Worm (Caenorhabditis elegans) whole organism, L4 larva: ENCODE data around the gene sssh-1.

Source experiments
- F37D6.2 ChIP-seq: sonication (generic microtip); optimal IDR thresholded peaks from 2 replicates; lab custom pipeline; 2016; ENCODE audit warnings: mild to moderate bottlenecking, missing genetic modification characterization, missing compliant biosample characterization
- T20F7.1 ChIP-seq: fragments of 200-800 bp; sonication (Bioruptor generic); optimal IDR thresholded peaks from 2 replicates; lab custom pipeline; 2018; ENCODE audit warnings: mild to moderate bottlenecking, missing genetic modification characterization, missing compliant biosample characterization
- T26A8.4 ChIP-seq: fragments of 200-800 bp; sonication (Bioruptor generic); IDR thresholded peaks from 2 replicates; pipeline ENCODE4 v1.3.6; 2022; ENCODE audit warnings: missing genetic modification characterization, missing compliant biosample characterization
- ZK337.2 ChIP-seq: fragments of 200-800 bp; sonication (Bioruptor generic); IDR thresholded peaks from 2 replicates; pipeline ENCODE4 v1.3.6; 2022; ENCODE audit warnings: missing genetic modification reagents, missing genetic modification characterization, missing compliant biosample characterization
- aha-1 ChIP-seq: fragments of 150-350 bp; peaks from one replicate; lab custom pipeline; 2014; ENCODE audit warnings: missing biosample characterization, missing genetic modification characterization
- ceh-20 ChIP-seq: fragments of 200-800 bp; sonication (Bioruptor generic); IDR thresholded peaks from 2 replicates; pipeline ENCODE4 v1.3.6; 2022; ENCODE audit warnings: missing genetic modification reagents, missing genetic modification characterization, missing compliant biosample characterization
- ceh-28 ChIP-seq: fragments of 150-350 bp; optimal IDR thresholded peaks from 2 replicates; lab custom pipeline; 2014; ENCODE audit warnings: missing biosample characterization, missing genetic modification reagents, missing genetic modification characterization
- ctbp-1 ChIP-seq: fragments of 200-800 bp; sonication (Bioruptor generic); IDR thresholded peaks from 2 replicates; pipeline ENCODE4 v1.3.6; 2022; ENCODE audit warnings: missing genetic modification reagents, missing genetic modification characterization, missing compliant biosample characterization
- daf-16 ChIP-seq, 3 experiments: sonication (generic microtip); optimal IDR thresholded peaks; 2 replicates each; lab custom pipeline; 2016 to 2017; ENCODE audit warnings: missing genetic modification characterization in 3 of 3, missing genetic modification reagents in 3 of 3, mild to moderate bottlenecking in 2 of 3, missing compliant biosample characterization in 2 of 3, missing biosample characterization in 1 of 3, moderate library complexity in 1 of 3
- dmd-6 ChIP-seq: fragments of 200-800 bp; sonication (Bioruptor generic); IDR thresholded peaks from 2 replicates; pipeline ENCODE4 v1.3.6; 2022; ENCODE audit warnings: missing genetic modification reagents, missing genetic modification characterization, missing compliant biosample characterization
- dmd-9 ChIP-seq: fragments of 200-800 bp; sonication (Bioruptor generic); IDR thresholded peaks from 2 replicates; pipeline ENCODE4 v1.3.6; 2022; ENCODE audit warnings: missing genetic modification reagents, missing genetic modification characterization, missing compliant biosample characterization
- dpl-1 ChIP-seq: fragments of 150-350 bp; optimal IDR thresholded peaks from 2 replicates; lab custom pipeline; 2014; ENCODE audit warnings: missing biosample characterization, missing genetic modification reagents, missing genetic modification characterization
- egl-27 ChIP-seq: sonication (generic microtip); optimal IDR thresholded peaks from 3 replicates; lab custom pipeline; 2017; ENCODE audit warnings: missing biosample characterization, missing genetic modification reagents, missing genetic modification characterization
- fkh-10 ChIP-seq: fragments of 150-350 bp; optimal IDR thresholded peaks from 2 replicates; lab custom pipeline; 2014; ENCODE audit warnings: missing biosample characterization, missing genetic modification reagents, missing genetic modification characterization
- hif-1 ChIP-seq, 2 experiments: sonication (generic microtip); optimal IDR thresholded peaks; 2 replicates each; lab custom pipeline; 2016 to 2017; ENCODE audit warnings: missing compliant biosample characterization in 2 of 2, missing genetic modification characterization in 2 of 2, missing genetic modification reagents in 2 of 2, missing genotype in 2 of 2, mild to moderate bottlenecking in 1 of 2
- hlh-11 ChIP-seq: fragments of 200-800 bp; sonication (Bioruptor generic); optimal IDR thresholded peaks from 2 replicates; lab custom pipeline; 2018; ENCODE audit warnings: mild to moderate bottlenecking, missing genetic modification characterization, missing compliant biosample characterization
- hlh-30 ChIP-seq: sonication (generic microtip); optimal IDR thresholded peaks from 2 replicates; lab custom pipeline; 2017; ENCODE audit warnings: antibody characterized with exemption, mild to moderate bottlenecking, missing genetic modification characterization, missing compliant biosample characterization; ENCODE audit not compliant: insufficient read depth
- hmg-1.1 ChIP-seq: fragments of 200-800 bp; sonication (Bioruptor generic); IDR thresholded peaks from 2 replicates; pipeline ENCODE4 v1.3.6; 2022; ENCODE audit warnings: missing genetic modification reagents, missing genetic modification characterization, missing compliant biosample characterization
- jun-1 ChIP-seq: fragments of 150-350 bp; optimal IDR thresholded peaks from 2 replicates; lab custom pipeline; 2014; ENCODE audit warnings: missing biosample characterization, missing genetic modification reagents, missing genetic modification characterization
- lin-13 ChIP-seq: fragments of 150-350 bp; optimal IDR thresholded peaks from 2 replicates; lab custom pipeline; 2014; ENCODE audit warnings: missing biosample characterization, missing genetic modification reagents, missing genetic modification characterization
- lin-38 ChIP-seq: fragments of 200-800 bp; sonication (Bioruptor generic); IDR thresholded peaks from 2 replicates; pipeline ENCODE4 v1.3.6; 2022; ENCODE audit warnings: missing genetic modification reagents, missing genetic modification characterization, missing compliant biosample characterization
- mdl-1 ChIP-seq, 2 experiments: fragments of 150-350 bp in 1 of 2; sonication (generic microtip) in 1 of 2; optimal IDR thresholded peaks; 2 replicates each; lab custom pipeline; 2014 to 2017; ENCODE audit warnings: missing biosample characterization in 2 of 2, missing genetic modification characterization in 2 of 2
- mes-2 ChIP-seq: sonication (generic microtip); optimal IDR thresholded peaks from 2 replicates; lab custom pipeline; 2016; ENCODE audit warnings: missing genotype, mild to moderate bottlenecking, missing genetic modification characterization, missing compliant biosample characterization; ENCODE audit not compliant: poor library complexity, severe bottlenecking
- mxl-2 ChIP-seq: fragments of 200-800 bp; sonication (Bioruptor generic); conservative IDR thresholded peaks from 2 replicates; pipeline ENCODE4 v1.3.6; 2022; ENCODE audit warnings: missing genetic modification reagents, missing genetic modification characterization, missing compliant biosample characterization
- mxl-3 ChIP-seq: fragments of 200-800 bp; sonication (Bioruptor generic); optimal IDR thresholded peaks from 2 replicates; lab custom pipeline; 2018; ENCODE audit warnings: mild to moderate bottlenecking, missing genetic modification characterization, missing compliant biosample characterization
- nhr-102 ChIP-seq: sonication (generic microtip); optimal IDR thresholded peaks from 2 replicates; lab custom pipeline; 2016; ENCODE audit warnings: mild to moderate bottlenecking, missing genetic modification characterization, moderate library complexity, missing compliant biosample characterization
- nhr-11 ChIP-seq: fragments of 150-350 bp; optimal IDR thresholded peaks from 2 replicates; lab custom pipeline; 2014; ENCODE audit warnings: missing biosample characterization, missing genetic modification characterization
- nhr-111 ChIP-seq: fragments of 200-800 bp; sonication (Bioruptor generic); optimal IDR thresholded peaks from 2 replicates; lab custom pipeline; 2018; ENCODE audit warnings: mild to moderate bottlenecking, missing genetic modification characterization, missing compliant biosample characterization
- nhr-25 ChIP-seq: sonication (generic microtip); optimal IDR thresholded peaks from 2 replicates; lab custom pipeline; 2017; ENCODE audit warnings: missing genetic modification characterization, mild to moderate bottlenecking, missing compliant biosample characterization, antibody characterized with exemption, moderate library complexity, borderline replicate concordance; ENCODE audit not compliant: insufficient read depth
- nhr-41 ChIP-seq: fragments of 200-800 bp; sonication (Bioruptor generic); IDR thresholded peaks from 2 replicates; pipeline ENCODE4 v1.3.6; 2022; ENCODE audit warnings: missing genetic modification reagents, missing genetic modification characterization, missing compliant biosample characterization
- nhr-42 ChIP-seq: fragments of 200-800 bp; sonication (Bioruptor generic); IDR thresholded peaks from 2 replicates; pipeline ENCODE4 v1.3.6; 2022; ENCODE audit warnings: missing genetic modification characterization, missing compliant biosample characterization
- nhr-48 ChIP-seq: sonication (generic microtip); optimal IDR thresholded peaks from 2 replicates; lab custom pipeline; 2016; ENCODE audit warnings: mild to moderate bottlenecking, missing genetic modification characterization, missing compliant biosample characterization
- nhr-6 ChIP-seq: fragments of 150-350 bp; optimal IDR thresholded peaks from 2 replicates; lab custom pipeline; 2014; ENCODE audit warnings: missing biosample characterization, missing genetic modification characterization
- saeg-2 ChIP-seq: fragments of 200-800 bp; sonication (Bioruptor generic); IDR thresholded peaks from 2 replicates; pipeline ENCODE4 v1.3.6; 2022; ENCODE audit warnings: missing genetic modification reagents, missing genetic modification characterization, missing compliant biosample characterization
- snpc-4 ChIP-seq: fragments of 150-350 bp; optimal IDR thresholded peaks from 2 replicates; lab custom pipeline; 2014; ENCODE audit warnings: missing biosample characterization, missing genetic modification characterization
- spr-1 ChIP-seq: sonication (generic microtip); optimal IDR thresholded peaks from 2 replicates; lab custom pipeline; 2016; ENCODE audit warnings: mild to moderate bottlenecking, missing genetic modification characterization, missing compliant biosample characterization
- spr-3 ChIP-seq: fragments of 200-800 bp; sonication (Bioruptor generic); optimal IDR thresholded peaks from 2 replicates; lab custom pipeline; 2018; ENCODE audit warnings: mild to moderate bottlenecking, missing genetic modification characterization, missing compliant biosample characterization
- unc-130 ChIP-seq: sonication (generic microtip); optimal IDR thresholded peaks from 2 replicates; lab custom pipeline; 2016; ENCODE audit warnings: missing genetic modification reagents, missing genetic modification characterization, missing compliant biosample characterization
- unc-62 ChIP-seq, 3 experiments: fragments of 150-350 bp in 1 of 3; sonication (generic microtip); optimal IDR thresholded peaks in 2 of 3; peaks in 1 of 3; 1 replicate in 1 of 3; 2 replicates in 2 of 3; lab custom pipeline; 2014 to 2017; ENCODE audit warnings: missing biosample characterization in 3 of 3, missing genetic modification characterization in 3 of 3, missing genetic modification reagents in 3 of 3, missing genotype in 1 of 3
- ztf-7 ChIP-seq: fragments of 150-350 bp; optimal IDR thresholded peaks from 2 replicates; lab custom pipeline; 2014; ENCODE audit warnings: missing biosample characterization, missing genetic modification characterization

The sssh-1 gene

ce11 chrX:14853712-14854217 lies 22.0 kb upstream of the sssh-1 start, which contains the start of the genes C27C12.1 and C27C12.4 (continued):
- TF ChIP-seq ceh-20 (0 out of 2 replicates have a peak, but pooled peaks have one; percentile 45), hlh-30 (tag; lab: Kevin White, UChicago) (peak; percentile 86), mxl-3 (peak; percentile 90), ztf-7 (tag; lab: Kevin White, UChicago) (peak; percentile 57), daf-16 (GFP tag; optimal IDR thresholded peaks at IDR 0.05; lab: Kevin White, UChicago) (peak; percentile 8 to 61), daf-16 (tag; optimal IDR thresholded peaks at IDR 0.05; lab: Kevin White, UChicago) (peak; percentile 94), T26A8.4 (GFP tag; lab: Robert Waterston, UW) (peak; percentile 69), egl-27 (tag; lab: Kevin White, UChicago) (no peak), nhr-6 (tag; lab: Kevin White, UChicago) (peak; percentile 76), nhr-25 (tag; lab: Kevin White, UChicago) (peak; percentile 31), jun-1 (tag; lab: Kevin White, UChicago) (no peak), lin-38 (no peak; the same call in 1 of the 2 replicates), mes-2 (tag; lab: Kevin White, UChicago) (peak; percentile 94), ceh-28 (no peak), T20F7.1 (GFP tag; lab: Kevin White, UChicago) (peak; percentile 73), nhr-111 (GFP tag; lab: Kevin White, UChicago) (no peak), ctbp-1 (GFP tag; lab: Robert Waterston, UW) (peak; percentile 53; the same call in 1 of the 2 replicates), unc-130 (GFP tag; lab: Kevin White, UChicago) (peak; percentile 33), lin-13 (peak; percentile 76), aha-1 (tag; lab: Kevin White, UChicago) (no peak), nhr-102 (peak; percentile 77), hif-1 (tag; optimal IDR thresholded peaks at IDR 0.05; lab: Kevin White, UChicago) (peak in 1 of 2 experiments; percentile 86), dmd-9 (GFP tag; lab: Robert Waterston, UW) (0 out of 2 replicates have a peak, but pooled peaks have one; percentile 18), nhr-11 (peak; percentile 81), hmg-1.1 (GFP tag; lab: Robert Waterston, UW) (peak; percentile 92), dmd-6 (GFP tag; lab: Robert Waterston, UW) (peak; percentile 84), nhr-41 (no peak), dpl-1 (GFP tag; lab: Kevin White, UChicago) (peak; percentile 71), fkh-10 (GFP tag; lab: Kevin White, UChicago) (peak; percentile 78), hlh-11 (tag; lab: Kevin White, UChicago) (peak; percentile 90), nhr-42 (0 out of 2 replicates have a peak, but pooled peaks have one; percentile 40), F37D6.2 (tag; lab: Kevin White, UChicago) (peak; percentile 58), mdl-1 (tag; optimal IDR thresholded peaks at IDR 0.05; lab: Kevin White, UChicago) (peak in 1 of 2 experiments; percentile 65), saeg-2 (0 out of 2 replicates have a peak, but pooled peaks have one; percentile 19), snpc-4 (tag; lab: Kevin White, UChicago) (no peak), mxl-2 (no peak), unc-62 (GFP tag; optimal IDR thresholded peaks at IDR 0.05 in 1 of 2; lab: Kevin White, UChicago) (no peak), unc-62 (tag; optimal IDR thresholded peaks at IDR 0.05; lab: Kevin White, UChicago) (no peak), ZK337.2 (GFP tag; lab: Robert Waterston, UW) (no peak), spr-3 (GFP tag; lab: Kevin White, UChicago) (no peak), spr-1 (tag; lab: Kevin White, UChicago) (peak; percentile 48), nhr-48 (tag; lab: Kevin White, UChicago) (peak; percentile 61)
